Worm (Caenorhabditis elegans) whole organism, midembryonic: Measurements from ENCODE around the gene Y43F8B.13.

Experiments
- T22C8.4 ChIP-seq: fragments of 200-800 bp; sonication (Bioruptor generic); IDR thresholded peaks from 2 replicates; pipeline ENCODE4 v1.3.6; 2022; ENCODE audit warnings: missing genetic modification characterization, missing compliant biosample characterization
- cog-1 ChIP-seq: sonication (generic microtip); optimal IDR thresholded peaks from 2 replicates; lab custom pipeline; 2016; ENCODE audit warnings: missing genetic modification characterization, missing compliant biosample characterization
- flt-1 ChIP-seq: fragments of 200-800 bp; sonication (Bioruptor generic); IDR thresholded peaks from 2 replicates; pipeline ENCODE4 v1.3.6; 2022; ENCODE audit warnings: missing genetic modification characterization, missing compliant biosample characterization
- klf-2 ChIP-seq: fragments of 200-800 bp; sonication (Bioruptor generic); conservative IDR thresholded peaks from 2 replicates; pipeline ENCODE4 v1.3.6; 2022; ENCODE audit warnings: missing genetic modification reagents, missing genetic modification characterization, missing compliant biosample characterization
- med-1 ChIP-seq: sonication (generic microtip); optimal IDR thresholded peaks from 2 replicates; lab custom pipeline; 2017; ENCODE audit warnings: missing genetic modification characterization, mild to moderate bottlenecking, missing compliant biosample characterization, antibody characterized with exemption, missing genetic modification reagents; ENCODE audit not compliant: insufficient read depth
- ref-1 ChIP-seq: fragments of 200-800 bp; sonication (Bioruptor generic); conservative IDR thresholded peaks from 2 replicates; pipeline ENCODE4 v1.3.6; 2022; ENCODE audit warnings: missing genetic modification reagents, missing genetic modification characterization, missing compliant biosample characterization
- tab-1 ChIP-seq: fragments of 200-800 bp; sonication (Bioruptor generic); IDR thresholded peaks from 2 replicates; pipeline ENCODE4 v1.3.6; 2022; ENCODE audit warnings: missing genetic modification characterization, missing compliant biosample characterization
- ztf-29 ChIP-seq: fragments of 200-800 bp; sonication (Bioruptor generic); IDR thresholded peaks from 2 replicates; pipeline ENCODE4 v1.3.6; 2022; ENCODE audit warnings: missing genetic modification reagents, missing genetic modification characterization, missing compliant biosample characterization

- no peak for TF ChIP-seq ztf-29
- no peak for TF ChIP-seq T22C8.4 (GFP tag; lab: Robert Waterston, UW)
- TF ChIP-seq ref-1 (GFP tag; lab: Robert Waterston, UW): no peak
- no peak for TF ChIP-seq med-1 (GFP tag; lab: Kevin White, UChicago)
- TF ChIP-seq tab-1 (GFP tag; lab: Robert Waterston, UW): no peak
- TF ChIP-seq flt-1 (GFP tag; lab: Robert Waterston, UW): no peak
- no peak for TF ChIP-seq cog-1 (tag; lab: Kevin White, UChicago)
- no peak for TF ChIP-seq klf-2
These were observed at the start of gene Y43F8B.13, which contains the start of gene Y43F8B.14 for ce11 chrV:19455650-19456049.
